Worm (Caenorhabditis elegans) whole organism, L1 larva: ENCODE results near the gene bed-2.

Source experiments
- nhr-19 ChIP-seq: fragments of 200-800 bp; sonication (Bioruptor generic); conservative IDR thresholded peaks from 2 replicates; pipeline ENCODE4 v1.3.6; 2022; ENCODE audit warnings: missing genetic modification characterization, missing compliant biosample characterization
- snu-23 ChIP-seq: sonication (generic microtip); optimal IDR thresholded peaks from 2 replicates; lab custom pipeline; 2016; ENCODE audit warnings: missing genetic modification characterization, missing compliant biosample characterization
- unc-62 ChIP-seq: fragments of 150-350 bp; optimal IDR thresholded peaks from 2 replicates; lab custom pipeline; 2014; ENCODE audit warnings: missing biosample characterization, missing genetic modification reagents, missing genetic modification characterization
- unc-98 ChIP-seq: fragments of 200-800 bp; sonication (Bioruptor generic); IDR thresholded peaks from 2 replicates; pipeline ENCODE4 v1.3.6; 2022; ENCODE audit warnings: missing genetic modification characterization, missing compliant biosample characterization
- ztf-4 ChIP-seq: fragments of 150-350 bp; optimal IDR thresholded peaks from 2 replicates; lab custom pipeline; 2014; ENCODE audit warnings: missing biosample characterization, missing genetic modification characterization

DNA sequence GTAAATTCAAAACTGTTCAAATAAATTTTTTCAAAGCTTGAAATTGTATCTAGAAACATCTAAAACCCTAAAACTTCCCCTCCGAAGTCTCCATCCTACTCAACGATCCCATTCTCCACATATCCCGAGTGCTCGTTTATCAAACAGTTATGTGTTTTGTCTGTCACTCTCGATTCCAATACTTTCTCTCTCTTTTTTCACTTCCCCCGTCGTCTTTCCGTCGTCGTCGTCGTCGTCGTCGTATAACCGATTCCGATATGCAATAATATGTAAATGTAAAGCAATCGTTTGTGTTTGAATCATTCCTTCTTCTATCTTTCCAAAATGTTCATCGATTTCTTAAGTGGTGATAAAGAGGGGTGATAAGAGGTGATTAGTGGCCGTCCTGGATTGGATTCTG, 22.3 kb downstream of the bed-2 start:
- TF ChIP-seq ztf-4 (tag; lab: Kevin White, UChicago), result no peak
- TF ChIP-seq snu-23 (GFP tag; lab: Kevin White, UChicago), result no peak
- TF ChIP-seq unc-98 (GFP tag; lab: Robert Waterston, UW), result no peak
- TF ChIP-seq unc-62, result no peak
- TF ChIP-seq nhr-19, result no peak
